Worm (Caenorhabditis elegans) whole organism, L4 larva: ENCODE results near the gene R05F9.11.

Experiments used
- ZK337.2 ChIP-seq: fragments of 200-800 bp; sonication (Bioruptor generic); IDR thresholded peaks from 2 replicates; pipeline ENCODE4 v1.3.6; 2022; ENCODE audit warnings: missing genetic modification reagents, missing genetic modification characterization, missing compliant biosample characterization
- aly-2 ChIP-seq: sonication (generic microtip); optimal IDR thresholded peaks from 2 replicates; lab custom pipeline; 2018; ENCODE audit warnings: missing biosample characterization, missing genetic modification characterization
- ceh-82 ChIP-seq: sonication (generic microtip); optimal IDR thresholded peaks from 2 replicates; lab custom pipeline; 2017; ENCODE audit warnings: missing biosample characterization, missing genetic modification characterization
- fos-1 ChIP-seq: fragments of 150-350 bp; optimal IDR thresholded peaks from 2 replicates; lab custom pipeline; 2014; ENCODE audit warnings: missing biosample characterization, missing genetic modification characterization
- nhr-111 ChIP-seq: fragments of 200-800 bp; sonication (Bioruptor generic); optimal IDR thresholded peaks from 2 replicates; lab custom pipeline; 2018; ENCODE audit warnings: mild to moderate bottlenecking, missing genetic modification characterization, missing compliant biosample characterization
- nhr-48 ChIP-seq: sonication (generic microtip); optimal IDR thresholded peaks from 2 replicates; lab custom pipeline; 2016; ENCODE audit warnings: mild to moderate bottlenecking, missing genetic modification characterization, missing compliant biosample characterization
- nhr-6 ChIP-seq: fragments of 150-350 bp; optimal IDR thresholded peaks from 2 replicates; lab custom pipeline; 2014; ENCODE audit warnings: missing biosample characterization, missing genetic modification characterization
- pha-4 ChIP-seq, 2 experiments: fragments of 150-350 bp in 1 of 2; fragments of 200-800 bp in 1 of 2; sonication (Bioruptor generic) in 1 of 2; IDR thresholded peaks in 1 of 2; optimal IDR thresholded peaks in 1 of 2; 2 replicates each; pipeline versions ENCODE4 v1.3.6 to Lab custom; 2014 to 2022; ENCODE audit warnings: missing genetic modification characterization in 2 of 2, missing genetic modification reagents in 2 of 2, missing biosample characterization in 1 of 2, missing compliant biosample characterization in 1 of 2
- unc-130 ChIP-seq: sonication (generic microtip); optimal IDR thresholded peaks from 2 replicates; lab custom pipeline; 2016; ENCODE audit warnings: missing genetic modification reagents, missing genetic modification characterization, missing compliant biosample characterization
- unc-39 ChIP-seq: sonication (generic microtip); optimal IDR thresholded peaks from 2 replicates; lab custom pipeline; 2017; ENCODE audit warnings: missing biosample characterization, missing genetic modification characterization

- no peak for TF ChIP-seq unc-39 (tag; lab: Kevin White, UChicago)
- TF ChIP-seq ceh-82 (tag; lab: Kevin White, UChicago), result no peak
- TF ChIP-seq aly-2 (tag; lab: Kevin White, UChicago), result no peak
- TF ChIP-seq nhr-111 (GFP tag; lab: Kevin White, UChicago), result no peak
- TF ChIP-seq unc-130 (GFP tag; lab: Kevin White, UChicago), result no peak
- TF ChIP-seq ZK337.2 (GFP tag; lab: Robert Waterston, UW), result no peak
- no peak for TF ChIP-seq nhr-6 (tag; lab: Kevin White, UChicago)
- TF ChIP-seq pha-4 (GFP tag; IDR thresholded peaks at IDR 0.05; lab: Robert Waterston, UW), result no peak
- TF ChIP-seq pha-4 (tag; optimal IDR thresholded peaks at IDR 0.05; lab: Kevin White, UChicago), result no peak
- no peak for TF ChIP-seq fos-1 (tag; lab: Kevin White, UChicago)
- no peak for TF ChIP-seq nhr-48
Observed at ce11 chrII:4934954-4935353, 20.9 kb upstream of the R05F9.11 start, which contains the start of gene gst-30.
